Fruit fly (Drosophila melanogaster): Measurements from ENCODE around the gene Peritrophin-15b.
A peak's percentile ranks its signal among the peaks of the same experiment; 100 is the strongest.

Peritrophin-15b gene

dm6 chr2L:8370364-8371326 is 24.1 kb downstream of the Peritrophin-15b start, which contains the start of gene CG17292 (continued):
- peak; percentile 28 for TF ChIP-seq CG7928 (GFP tag; optimal IDR thresholded peaks at IDR 0.05)
- peak; percentile 52 for TF ChIP-seq cwo (GFP tag; optimal IDR thresholded peaks at IDR 0.05)
- TF ChIP-seq MTF-1 (GFP tag; optimal IDR thresholded peaks at IDR 0.05; ENCODE audit: borderline replicate concordance), result peak; percentile 23
- TF ChIP-seq E2f2 (GFP tag; IDR thresholded peaks at IDR 0.05), result peak; percentile 66
- TF ChIP-seq gt (GFP tag; IDR thresholded peaks at IDR 0.05), result no peak
- no peak for TF ChIP-seq CG43689 (GFP tag; IDR thresholded peaks at IDR 0.05)
- no peak for TF ChIP-seq CG3838 (GFP tag; optimal IDR thresholded peaks at IDR 0.05)
- peak; percentile 91 for TF ChIP-seq abd-A (tag; optimal IDR thresholded peaks at IDR 0.05)
- TF ChIP-seq oc (tag; optimal IDR thresholded peaks at IDR 0.05), result peak; percentile 70
- TF ChIP-seq CG2129 (GFP tag; IDR thresholded peaks at IDR 0.05; ENCODE audit: partially characterized antibody), result peak; percentile 31; the same call in 1 of the 2 replicates
- TF ChIP-seq CG14441 (GFP tag; IDR thresholded peaks at IDR 0.05), result peak; percentile 53; the same call in 1 of the 2 replicates
- no peak for TF ChIP-seq tx (GFP tag; optimal IDR thresholded peaks at IDR 0.05)
- TF ChIP-seq bowl (GFP tag; IDR thresholded peaks at IDR 0.05), result peak; percentile 59; the same call in 1 of the 2 replicates
- TF ChIP-seq CG14667 (GFP tag; IDR thresholded peaks at IDR 0.05), result no peak
- no peak for TF ChIP-seq nmo (GFP tag; optimal IDR thresholded peaks at IDR 0.05)
- peak; percentile 90 for TF ChIP-seq Jarid2 (GFP tag; optimal IDR thresholded peaks at IDR 0.05)
- TF ChIP-seq CG12659 (GFP tag; optimal IDR thresholded peaks at IDR 0.05), result peak; percentile 85
- no peak for TF ChIP-seq CG12744 (GFP tag; optimal IDR thresholded peaks at IDR 0.05)
- peak; percentile 6 for TF ChIP-seq fd3F (GFP tag; optimal IDR thresholded peaks at IDR 0.05)
- no peak for TF ChIP-seq Spps (tag; optimal IDR thresholded peaks at IDR 0.05)
- peak; percentile 67 for TF ChIP-seq Meics (GFP tag; optimal IDR thresholded peaks at IDR 0.05)
- no peak for TF ChIP-seq Dip2 (GFP tag; IDR thresholded peaks at IDR 0.05)
- TF ChIP-seq toy (GFP tag; IDR thresholded peaks at IDR 0.05), result no peak
- no peak for TF ChIP-seq dimm (GFP tag; IDR thresholded peaks at IDR 0.05)
- TF ChIP-seq Usf (GFP tag; optimal IDR thresholded peaks at IDR 0.05), result no peak
- TF ChIP-seq klu (GFP tag; IDR thresholded peaks at IDR 0.05), result no peak
- TF ChIP-seq CG5180 (GFP tag; optimal IDR thresholded peaks at IDR 0.05), result peak; percentile 39
- TF ChIP-seq Hmr (GFP tag; optimal IDR thresholded peaks at IDR 0.05), result peak; percentile 81
- TF ChIP-seq MBD-R2 (GFP tag; IDR thresholded peaks at IDR 0.05), result peak; percentile 67
- peak; percentile 85 for TF ChIP-seq CrebB (tag; optimal IDR thresholded peaks at IDR 0.05)
- TF ChIP-seq Poxn (GFP tag; IDR thresholded peaks at IDR 0.05), result no peak
- no peak for TF ChIP-seq CG14050 (GFP tag; IDR thresholded peaks at IDR 0.05)
- TF ChIP-seq bigmax (GFP tag; optimal IDR thresholded peaks at IDR 0.05), result no peak
- TF ChIP-seq zen2 (GFP tag; IDR thresholded peaks at IDR 0.05; ENCODE audit: partially characterized antibody), result peak; percentile 82
- no peak for TF ChIP-seq CG14965 (GFP tag; optimal IDR thresholded peaks at IDR 0.05; ENCODE audit: borderline replicate concordance)
- TF ChIP-seq CG9876 (GFP tag; optimal IDR thresholded peaks at IDR 0.05), result no peak
- peak; percentile 30 for TF ChIP-seq Hey (tag; optimal IDR thresholded peaks at IDR 0.05)
- TF ChIP-seq Nf-YC (tag; optimal IDR thresholded peaks at IDR 0.05), result peak; percentile 97
- TF ChIP-seq so (GFP tag; IDR thresholded peaks at IDR 0.05), result peak; percentile 76; the same call in 2 of the 3 replicates
- TF ChIP-seq CG10543 (GFP tag; optimal IDR thresholded peaks at IDR 0.05), result peak; percentile 93
- TF ChIP-seq Opbp (GFP tag; IDR thresholded peaks at IDR 0.05; ENCODE audit: partially characterized antibody), result peak; percentile 95
- TF ChIP-seq BEAF-32 (GFP tag; optimal IDR thresholded peaks at IDR 0.05), result peak; percentile 82
- TF ChIP-seq CG13894 (tag; optimal IDR thresholded peaks at IDR 0.05), result peak; percentile 62
- no peak for TF ChIP-seq CG18476 (GFP tag; optimal IDR thresholded peaks at IDR 0.05)
- peak; percentile 74; the same call in 1 of the 2 replicates for TF ChIP-seq CG14014 (GFP tag; IDR thresholded peaks at IDR 0.05)
- TF ChIP-seq CG17385 (GFP tag; optimal IDR thresholded peaks at IDR 0.05), result peak; percentile 62
- peak; percentile 58 for TF ChIP-seq HHEX (GFP tag; optimal IDR thresholded peaks at IDR 0.05)
